Worm (Caenorhabditis elegans) whole organism, midembryonic: ENCODE data around the gene chtb-3.

Experiments
- cog-1 ChIP-seq: sonication (generic microtip); optimal IDR thresholded peaks from 2 replicates; lab custom pipeline; 2016; ENCODE audit warnings: missing genetic modification characterization, missing compliant biosample characterization
- klf-2 ChIP-seq: fragments of 200-800 bp; sonication (Bioruptor generic); conservative IDR thresholded peaks from 2 replicates; pipeline ENCODE4 v1.3.6; 2022; ENCODE audit warnings: missing genetic modification reagents, missing genetic modification characterization, missing compliant biosample characterization
- med-1 ChIP-seq: sonication (generic microtip); optimal IDR thresholded peaks from 2 replicates; lab custom pipeline; 2017; ENCODE audit warnings: missing genetic modification characterization, mild to moderate bottlenecking, missing compliant biosample characterization, antibody characterized with exemption, missing genetic modification reagents; ENCODE audit not compliant: insufficient read depth
- ref-1 ChIP-seq: fragments of 200-800 bp; sonication (Bioruptor generic); conservative IDR thresholded peaks from 2 replicates; pipeline ENCODE4 v1.3.6; 2022; ENCODE audit warnings: missing genetic modification reagents, missing genetic modification characterization, missing compliant biosample characterization
- ztf-23 ChIP-seq: fragments of 200-800 bp; sonication (Bioruptor generic); IDR thresholded peaks from 2 replicates; pipeline ENCODE4 v1.3.6; 2022; ENCODE audit warnings: missing genetic modification reagents, missing genetic modification characterization, missing compliant biosample characterization
- ztf-29 ChIP-seq: fragments of 200-800 bp; sonication (Bioruptor generic); IDR thresholded peaks from 2 replicates; pipeline ENCODE4 v1.3.6; 2022; ENCODE audit warnings: missing genetic modification reagents, missing genetic modification characterization, missing compliant biosample characterization

- TF ChIP-seq med-1 (GFP tag; lab: Kevin White, UChicago) (no peak), klf-2 (GFP tag; lab: Robert Waterston, UW) (no peak), ztf-23 (GFP tag; lab: Robert Waterston, UW) (no peak), ref-1 (GFP tag; lab: Robert Waterston, UW) (no peak), ztf-29 (GFP tag; lab: Robert Waterston, UW) (no peak), cog-1 (tag; lab: Kevin White, UChicago) (no peak)
Observed at ce11 chrX:6350016-6350415, 30.6 kb upstream of the chtb-3 start, which contains the start of gene C03B1.6.
